Fruit fly (Drosophila melanogaster): ENCODE data around the gene bnk.

dm6 chr3R:31218997-31219992, 26.1 kb downstream of the bnk start, which contains the start of gene ATPsynC:
- TF ChIP-seq az2 (GFP tag; optimal IDR thresholded peaks at IDR 0.05) (peak; percentile 93), gfzf (GFP tag; optimal IDR thresholded peaks at IDR 0.05) (peak; percentile 100), bigmax (GFP tag; optimal IDR thresholded peaks at IDR 0.05) (peak; percentile 85), CG30020 (tag; optimal IDR thresholded peaks at IDR 0.05) (peak; percentile 91)
